Worm (Caenorhabditis elegans) whole organism, mixed stage, embryonic: ENCODE results near the gene B0228.8.

Source experiments
- M03D4.4 ChIP-seq: sonication (generic microtip); optimal IDR thresholded peaks from 2 replicates; lab custom pipeline; 2017; ENCODE audit warnings: mild to moderate bottlenecking, missing genetic modification characterization, missing compliant biosample characterization
- ceh-39 ChIP-seq: fragments of 150-350 bp; optimal IDR thresholded peaks from 2 replicates; lab custom pipeline; 2014; ENCODE audit warnings: missing biosample characterization, missing genetic modification characterization
- ceh-43 ChIP-seq: fragments of 200-800 bp; sonication (Bioruptor generic); optimal IDR thresholded peaks from 2 replicates; lab custom pipeline; 2018; ENCODE audit warnings: mild to moderate bottlenecking, missing genetic modification characterization, moderate library complexity, missing compliant biosample characterization
- ceh-83 ChIP-seq: fragments of 200-800 bp; sonication (Bioruptor generic); optimal IDR thresholded peaks from 2 replicates; lab custom pipeline; 2018; ENCODE audit warnings: mild to moderate bottlenecking, missing genetic modification characterization, missing compliant biosample characterization
- ces-1 ChIP-seq: fragments of 150-350 bp; optimal IDR thresholded peaks from 2 replicates; lab custom pipeline; 2014; ENCODE audit warnings: missing biosample characterization, missing genetic modification reagents, missing genetic modification characterization
- cnd-1 ChIP-seq: fragments of 200-800 bp; sonication (Bioruptor generic); optimal IDR thresholded peaks from 2 replicates; lab custom pipeline; 2018; ENCODE audit warnings: mild to moderate bottlenecking, missing genetic modification characterization, missing compliant biosample characterization
- elt-1 ChIP-seq: sonication (generic microtip); optimal IDR thresholded peaks from 2 replicates; lab custom pipeline; 2017; ENCODE audit warnings: missing genetic modification characterization, mild to moderate bottlenecking, missing compliant biosample characterization, antibody characterized with exemption, moderate library complexity, borderline replicate concordance; ENCODE audit not compliant: insufficient read depth
- flh-1 ChIP-seq: fragments of 200-800 bp; sonication (Bioruptor generic); optimal IDR thresholded peaks from 2 replicates; lab custom pipeline; 2018; ENCODE audit warnings: mild to moderate bottlenecking, missing genetic modification characterization, moderate library complexity, missing compliant biosample characterization
- hlh-1 ChIP-seq: fragments of 150-350 bp; optimal IDR thresholded peaks from 2 replicates; lab custom pipeline; 2014; ENCODE audit warnings: missing biosample characterization, missing genetic modification reagents, missing genetic modification characterization
- lin-32 ChIP-seq: fragments of 200-800 bp; sonication (Bioruptor generic); optimal IDR thresholded peaks from 2 replicates; lab custom pipeline; 2018; ENCODE audit warnings: mild to moderate bottlenecking, missing genetic modification characterization, missing compliant biosample characterization
- lsy-2 ChIP-seq: fragments of 150-350 bp; optimal IDR thresholded peaks from 2 replicates; lab custom pipeline; 2014; ENCODE audit warnings: missing biosample characterization, missing genetic modification characterization
- mab-5 ChIP-seq: fragments of 150-350 bp; optimal IDR thresholded peaks from 2 replicates; lab custom pipeline; 2014; ENCODE audit warnings: missing biosample characterization, missing genetic modification characterization
- mls-2 ChIP-seq: sonication (generic microtip); optimal IDR thresholded peaks from 2 replicates; lab custom pipeline; 2016; ENCODE audit warnings: mild to moderate bottlenecking, missing genetic modification characterization, moderate library complexity, missing compliant biosample characterization
- nhr-12 ChIP-seq: fragments of 150-350 bp; optimal IDR thresholded peaks from 2 replicates; lab custom pipeline; 2014; ENCODE audit warnings: missing biosample characterization, missing genetic modification characterization
- nhr-2 ChIP-seq: fragments of 150-350 bp; optimal IDR thresholded peaks from 2 replicates; lab custom pipeline; 2014; ENCODE audit warnings: missing biosample characterization, missing genetic modification characterization
- nhr-237 ChIP-seq: fragments of 150-350 bp; optimal IDR thresholded peaks from 2 replicates; lab custom pipeline; 2014; ENCODE audit warnings: missing biosample characterization, missing genetic modification characterization
- nhr-76 ChIP-seq: sonication (generic microtip); optimal IDR thresholded peaks from 2 replicates; lab custom pipeline; 2017; ENCODE audit warnings: missing biosample characterization, missing genetic modification characterization
- pha-4 ChIP-seq: fragments of 150-350 bp; optimal IDR thresholded peaks from 2 replicates; lab custom pipeline; 2018; ENCODE audit warnings: missing biosample characterization, missing genetic modification reagents, missing genetic modification characterization
- sem-2 ChIP-seq: fragments of 200-800 bp; sonication (Bioruptor generic); optimal IDR thresholded peaks from 2 replicates; lab custom pipeline; 2018; ENCODE audit warnings: mild to moderate bottlenecking, missing genetic modification characterization, missing compliant biosample characterization
- sptf-1 ChIP-seq: sonication (generic microtip); optimal IDR thresholded peaks from 2 replicates; lab custom pipeline; 2017; ENCODE audit warnings: mild to moderate bottlenecking, missing genetic modification characterization, moderate library complexity, missing compliant biosample characterization
- tbx-8 ChIP-seq: fragments of 200-800 bp; sonication (Bioruptor generic); optimal IDR thresholded peaks from 2 replicates; lab custom pipeline; 2018; ENCODE audit warnings: mild to moderate bottlenecking, missing genetic modification characterization, moderate library complexity, missing compliant biosample characterization
- unc-120 ChIP-seq: sonication (generic microtip); optimal IDR thresholded peaks from 2 replicates; lab custom pipeline; 2017; ENCODE audit warnings: missing genetic modification characterization, missing compliant biosample characterization; ENCODE audit not compliant: poor library complexity, severe bottlenecking
- unc-39 ChIP-seq: fragments of 150-350 bp; optimal IDR thresholded peaks from 2 replicates; lab custom pipeline; 2014; ENCODE audit warnings: missing biosample characterization, missing genetic modification characterization
- unc-62 ChIP-seq: fragments of 150-350 bp; optimal IDR thresholded peaks from 2 replicates; lab custom pipeline; 2014; ENCODE audit warnings: missing biosample characterization, missing genetic modification reagents, missing genetic modification characterization
- zip-8 ChIP-seq: fragments of 150-350 bp; optimal IDR thresholded peaks from 2 replicates; lab custom pipeline; 2014; ENCODE audit warnings: missing biosample characterization, missing genetic modification characterization
- ztf-11 ChIP-seq: fragments of 150-350 bp; optimal IDR thresholded peaks from 2 replicates; lab custom pipeline; 2014; ENCODE audit warnings: missing biosample characterization, missing genetic modification characterization

B0228.8 gene

ce11 chrII:7761440-7761839 is at the start of gene B0228.8:
Gene B0228.8, minus strand, starts transcription at chrII:7761540.
- TF ChIP-seq unc-120 (tag; lab: Kevin White, UChicago) (no peak), sptf-1 (tag; lab: Kevin White, UChicago) (no peak), ceh-43 (GFP tag; lab: Kevin White, UChicago) (no peak), M03D4.4 (tag; lab: Kevin White, UChicago) (no peak), zip-8 (tag; lab: Kevin White, UChicago) (no peak), lin-32 (no peak), hlh-1 (tag; lab: Kevin White, UChicago) (no peak), mab-5 (tag; lab: Kevin White, UChicago) (no peak), lsy-2 (no peak), nhr-76 (no peak), ceh-39 (no peak), cnd-1 (tag; lab: Kevin White, UChicago) (no peak), elt-1 (no peak), flh-1 (no peak), ceh-83 (no peak), ces-1 (GFP tag; lab: Kevin White, UChicago) (no peak)

- TF ChIP-seq unc-62 (GFP tag; lab: Kevin White, UChicago) (no peak), sptf-1 (tag; lab: Kevin White, UChicago) (no peak), lsy-2 (peak; percentile 29), flh-1 (no peak), ces-1 (GFP tag; lab: Kevin White, UChicago) (peak; percentile 7), tbx-8 (no peak), ztf-11 (tag; lab: Kevin White, UChicago) (peak; percentile 7), pha-4 (tag; lab: Kevin White, UChicago) (peak; percentile 35), sem-2 (GFP tag; lab: Kevin White, UChicago) (no peak)
These were observed 49.0 kb upstream of the B0228.8 start for ce11 chrII:7810162-7810868.

ce11 chrII:7809358-7809914 is 48.1 kb upstream of the B0228.8 start:
- TF ChIP-seq hlh-1 (tag; lab: Kevin White, UChicago) (peak; percentile 66), ceh-43 (GFP tag; lab: Kevin White, UChicago) (peak; percentile 6), cnd-1 (tag; lab: Kevin White, UChicago) (peak; percentile 64), mls-2 (peak; percentile 68), nhr-2 (tag; lab: Kevin White, UChicago) (no peak), ztf-11 (tag; lab: Kevin White, UChicago) (peak; percentile 62), flh-1 (no peak), ces-1 (GFP tag; lab: Kevin White, UChicago) (peak; percentile 90), mab-5 (tag; lab: Kevin White, UChicago) (no peak), unc-62 (GFP tag; lab: Kevin White, UChicago) (no peak), lin-32 (peak; percentile 81)

- TF ChIP-seq unc-120 (tag; lab: Kevin White, UChicago) = peak; percentile 20
- no peak for TF ChIP-seq lin-32
These were observed 47.6 kb upstream of the B0228.8 start for ce11 chrII:7808950-7809349.

ce11 chrII:7808153-7808552 is 46.8 kb upstream of the B0228.8 start:
- TF ChIP-seq ces-1 (GFP tag; lab: Kevin White, UChicago) (no peak), nhr-237 (no peak), sem-2 (GFP tag; lab: Kevin White, UChicago) (no peak)

- TF ChIP-seq sem-2 (GFP tag; lab: Kevin White, UChicago) = no peak
- TF ChIP-seq nhr-12 (tag; lab: Kevin White, UChicago) = no peak
These were observed 45.5 kb upstream of the B0228.8 start for ce11 chrII:7806872-7807271.

- TF ChIP-seq ztf-11 (tag; lab: Kevin White, UChicago) (no peak), cnd-1 (tag; lab: Kevin White, UChicago) (no peak), unc-39 (tag; lab: Kevin White, UChicago) (no peak)
These were observed 44.7 kb upstream of the B0228.8 start for ce11 chrII:7806054-7806453.
